Worm (Caenorhabditis elegans) whole organism, L3 larva: ENCODE data around the gene Y41D4A.1.

Experiments
- R02D3.7 ChIP-seq: fragments of 150-350 bp; optimal IDR thresholded peaks from 2 replicates; lab custom pipeline; 2014; ENCODE audit warnings: missing biosample characterization, missing genetic modification characterization
- ZK546.5 ChIP-seq: sonication (generic microtip); optimal IDR thresholded peaks from 2 replicates; lab custom pipeline; 2017; ENCODE audit warnings: missing biosample characterization, missing genetic modification characterization
- aly-2 ChIP-seq: fragments of 150-350 bp; optimal IDR thresholded peaks from 2 replicates; lab custom pipeline; 2014; ENCODE audit warnings: missing biosample characterization, missing genetic modification characterization
- ama-1 ChIP-seq: fragments of 150-350 bp; optimal IDR thresholded peaks from 2 replicates; lab custom pipeline; 2018
- ceh-16 ChIP-seq: sonication (generic microtip); optimal IDR thresholded peaks from 2 replicates; lab custom pipeline; 2017; ENCODE audit warnings: missing biosample characterization, missing genetic modification characterization
- ceh-28 ChIP-seq: fragments of 150-350 bp; optimal IDR thresholded peaks from 2 replicates; lab custom pipeline; 2014; ENCODE audit warnings: missing biosample characterization, missing genetic modification reagents, missing genetic modification characterization
- ceh-9 ChIP-seq: sonication (generic microtip); optimal IDR thresholded peaks from 2 replicates; lab custom pipeline; 2018; ENCODE audit warnings: missing biosample characterization, missing genetic modification characterization
- daf-12 ChIP-seq: fragments of 150-350 bp; optimal IDR thresholded peaks from 2 replicates; lab custom pipeline; 2014; ENCODE audit warnings: missing biosample characterization, missing genetic modification reagents, missing genetic modification characterization
- egl-27 ChIP-seq: sonication (generic microtip); optimal IDR thresholded peaks from 4 replicates; lab custom pipeline; 2017; ENCODE audit warnings: missing biosample characterization, missing genetic modification reagents, missing genetic modification characterization
- elt-3 ChIP-seq, 3 experiments: fragments of 150-350 bp in 1 of 3; sonication (generic microtip) in 2 of 3; optimal IDR thresholded peaks; 2 replicates in 2 of 3; 4 replicates in 1 of 3; lab custom pipeline; 2014 to 2017; ENCODE audit warnings: missing biosample characterization in 3 of 3, missing genetic modification characterization in 3 of 3
- eor-1 ChIP-seq, 2 experiments: fragments of 150-350 bp; optimal IDR thresholded peaks; 2 replicates each; lab custom pipeline; 2014 to 2018; ENCODE audit warnings: missing biosample characterization in 2 of 2, missing genetic modification characterization in 2 of 2
- fkh-2 ChIP-seq: fragments of 150-350 bp; optimal IDR thresholded peaks from 2 replicates; lab custom pipeline; 2014; ENCODE audit warnings: missing biosample characterization, missing genetic modification reagents, missing genetic modification characterization
- fos-1 ChIP-seq: fragments of 150-350 bp; optimal IDR thresholded peaks from 2 replicates; lab custom pipeline; 2014; ENCODE audit warnings: missing biosample characterization, missing genetic modification characterization
- jun-1 ChIP-seq: fragments of 150-350 bp; optimal IDR thresholded peaks from 2 replicates; lab custom pipeline; 2014; ENCODE audit warnings: missing biosample characterization, missing genetic modification reagents, missing genetic modification characterization
- lin-15B ChIP-seq: fragments of 150-350 bp; optimal IDR thresholded peaks from 2 replicates; lab custom pipeline; 2014; ENCODE audit warnings: missing biosample characterization, missing genetic modification characterization
- lin-39 ChIP-seq: fragments of 150-350 bp; optimal IDR thresholded peaks from 2 replicates; lab custom pipeline; 2018; ENCODE audit warnings: missing biosample characterization, missing genetic modification reagents, missing genetic modification characterization
- lsy-12 ChIP-seq: sonication (generic microtip); optimal IDR thresholded peaks from 2 replicates; lab custom pipeline; 2016; ENCODE audit warnings: mild to moderate bottlenecking, missing genetic modification characterization, missing compliant biosample characterization
- mml-1 ChIP-seq: fragments of 150-350 bp; sonication (generic microtip); optimal IDR thresholded peaks from 3 replicates; lab custom pipeline; 2014; ENCODE audit warnings: missing biosample characterization, missing genetic modification characterization
- nfya-1 ChIP-seq: sonication (generic microtip); optimal IDR thresholded peaks from 2 replicates; lab custom pipeline; 2017; ENCODE audit warnings: missing genetic modification characterization, mild to moderate bottlenecking, missing compliant biosample characterization, antibody characterized with exemption, moderate library complexity; ENCODE audit not compliant: insufficient read depth
- nhr-11 ChIP-seq: fragments of 150-350 bp; optimal IDR thresholded peaks from 2 replicates; lab custom pipeline; 2014; ENCODE audit warnings: missing biosample characterization, missing genetic modification characterization
- nhr-12 ChIP-seq: fragments of 150-350 bp; optimal IDR thresholded peaks from 2 replicates; lab custom pipeline; 2014; ENCODE audit warnings: missing biosample characterization, missing genetic modification characterization
- nhr-23 ChIP-seq: fragments of 150-350 bp; optimal IDR thresholded peaks from 2 replicates; lab custom pipeline; 2014; ENCODE audit warnings: missing biosample characterization, missing genetic modification reagents, missing genetic modification characterization
- nhr-28 ChIP-seq: fragments of 150-350 bp; optimal IDR thresholded peaks from 2 replicates; lab custom pipeline; 2014; ENCODE audit warnings: missing biosample characterization, missing genetic modification characterization
- nhr-43 ChIP-seq: sonication (generic microtip); optimal IDR thresholded peaks from 2 replicates; lab custom pipeline; 2016; ENCODE audit warnings: mild to moderate bottlenecking, missing genetic modification characterization, missing compliant biosample characterization; ENCODE audit not compliant: poor library complexity, severe bottlenecking
- nhr-77 ChIP-seq: fragments of 150-350 bp; optimal IDR thresholded peaks from 2 replicates; lab custom pipeline; 2014; ENCODE audit warnings: missing biosample characterization, missing genetic modification characterization
- pha-4 ChIP-seq: fragments of 150-350 bp; optimal IDR thresholded peaks from 2 replicates; lab custom pipeline; 2014; ENCODE audit warnings: missing biosample characterization, missing genetic modification reagents, missing genetic modification characterization
- sea-2 ChIP-seq: fragments of 150-350 bp; sonication (generic microtip); optimal IDR thresholded peaks from 4 replicates; lab custom pipeline; 2014; ENCODE audit warnings: missing biosample characterization, missing genetic modification reagents, missing genetic modification characterization
- skn-1 ChIP-seq: fragments of 150-350 bp; optimal IDR thresholded peaks from 2 replicates; lab custom pipeline; 2014; ENCODE audit warnings: missing biosample characterization, missing genetic modification characterization
- snpc-4 ChIP-seq: fragments of 150-350 bp; optimal IDR thresholded peaks from 2 replicates; lab custom pipeline; 2014; ENCODE audit warnings: missing biosample characterization, missing genetic modification characterization
- unc-39 ChIP-seq: sonication (generic microtip); optimal IDR thresholded peaks from 4 replicates; lab custom pipeline; 2017; ENCODE audit warnings: missing biosample characterization, missing genetic modification characterization
- zag-1 ChIP-seq: fragments of 150-350 bp; optimal IDR thresholded peaks from 2 replicates; lab custom pipeline; 2014; ENCODE audit warnings: missing biosample characterization, missing genetic modification characterization
- ztf-11 ChIP-seq: fragments of 150-350 bp; optimal IDR thresholded peaks from 2 replicates; lab custom pipeline; 2014; ENCODE audit warnings: missing biosample characterization, missing genetic modification characterization
- ztf-4 ChIP-seq: fragments of 150-350 bp; optimal IDR thresholded peaks from 2 replicates; lab custom pipeline; 2014; ENCODE audit warnings: missing biosample characterization, missing genetic modification characterization

Gene Y41D4A.1

DNA sequence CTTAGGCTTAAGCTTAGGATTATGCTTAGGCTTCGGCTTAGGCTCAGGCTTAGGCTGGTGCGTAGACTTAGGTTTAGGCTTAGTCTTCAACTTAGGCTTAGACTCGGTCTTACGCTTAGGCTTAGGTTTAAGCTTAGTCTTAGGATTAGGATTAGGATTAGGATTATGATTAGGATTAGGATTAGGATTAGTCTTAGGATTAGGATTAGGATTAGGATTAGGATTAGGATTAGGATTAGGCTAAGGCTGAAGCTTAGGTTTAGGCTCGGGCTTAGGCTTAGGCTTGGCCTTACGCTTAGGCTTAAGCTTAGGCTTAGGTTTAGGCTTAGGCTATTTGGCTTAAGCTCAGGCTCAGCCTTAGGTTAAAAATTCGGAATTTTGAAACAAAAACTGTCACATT, 13.2 kb downstream of the Y41D4A.1 start:
- no peak for TF ChIP-seq unc-39 (tag; lab: Kevin White, UChicago)
- TF ChIP-seq ceh-9 (tag; lab: Kevin White, UChicago): no peak
- TF ChIP-seq ztf-4: no peak
- no peak for TF ChIP-seq lin-15B (tag; lab: Kevin White, UChicago)
- TF ChIP-seq skn-1 (tag; lab: Kevin White, UChicago): no peak
- no peak for TF ChIP-seq nfya-1 (tag; lab: Kevin White, UChicago)
- no peak for TF ChIP-seq ceh-16 (tag; lab: Kevin White, UChicago)
- no peak for TF ChIP-seq mml-1 (tag; lab: Kevin White, UChicago)
- no peak for TF ChIP-seq ceh-28
- no peak for TF ChIP-seq ZK546.5 (tag; lab: Kevin White, UChicago)
- TF ChIP-seq elt-3 (tag; optimal IDR thresholded peaks at IDR 0.05; lab: Kevin White, UChicago): no peak
- no peak for TF ChIP-seq egl-27
- TF ChIP-seq nhr-11 (tag; lab: Kevin White, UChicago): no peak
- TF ChIP-seq pha-4 (tag; lab: Kevin White, UChicago): no peak
- TF ChIP-seq nhr-43 (tag; lab: Kevin White, UChicago): no peak
- TF ChIP-seq fos-1 (tag; lab: Kevin White, UChicago): no peak
- no peak for TF ChIP-seq nhr-12

DNA sequence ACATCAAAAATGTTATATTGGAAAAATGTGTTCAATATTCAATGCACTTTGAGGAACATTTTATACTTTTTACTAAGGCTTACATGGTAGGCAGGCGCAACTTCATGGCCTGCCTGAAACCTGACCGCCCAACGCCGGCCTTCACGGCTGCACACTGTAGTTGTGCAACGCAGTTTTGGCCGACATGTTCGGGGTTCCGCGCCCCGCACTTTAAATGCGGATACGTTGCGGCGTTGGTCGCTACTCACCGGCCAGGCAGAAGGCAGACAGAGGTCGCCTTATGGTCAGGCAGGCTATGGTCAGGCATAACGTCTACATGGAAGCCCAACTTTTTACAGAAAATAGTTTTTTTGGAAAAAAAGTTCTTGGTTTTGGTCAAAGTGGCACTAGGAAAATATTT, 18.7 kb downstream of the Y41D4A.1 start:
- TF ChIP-seq ztf-11 (tag; lab: Kevin White, UChicago): no peak
- no peak for TF ChIP-seq skn-1 (tag; lab: Kevin White, UChicago)
- TF ChIP-seq elt-3 (tag; optimal IDR thresholded peaks at IDR 0.05; lab: Kevin White, UChicago): no peak
- no peak for TF ChIP-seq lin-15B (tag; lab: Kevin White, UChicago)
- TF ChIP-seq nhr-43 (tag; lab: Kevin White, UChicago): no peak
- no peak for TF ChIP-seq jun-1 (tag; lab: Kevin White, UChicago)
- TF ChIP-seq snpc-4 (tag; lab: Kevin White, UChicago): no peak
- TF ChIP-seq nhr-11 (tag; lab: Kevin White, UChicago): no peak
- TF ChIP-seq lsy-12 (tag; lab: Kevin White, UChicago): no peak
- TF ChIP-seq pha-4 (tag; lab: Kevin White, UChicago): no peak
- TF ChIP-seq ZK546.5 (tag; lab: Kevin White, UChicago): no peak
- TF ChIP-seq eor-1 (tag; optimal IDR thresholded peaks at IDR 0.05; lab: Kevin White, UChicago): no peak
- TF ChIP-seq unc-39 (tag; lab: Kevin White, UChicago): no peak
- TF ChIP-seq nhr-77: no peak
- TF ChIP-seq zag-1 (tag; lab: Kevin White, UChicago): no peak
- TF ChIP-seq lin-39 (tag; lab: Kevin White, UChicago): no peak

DNA sequence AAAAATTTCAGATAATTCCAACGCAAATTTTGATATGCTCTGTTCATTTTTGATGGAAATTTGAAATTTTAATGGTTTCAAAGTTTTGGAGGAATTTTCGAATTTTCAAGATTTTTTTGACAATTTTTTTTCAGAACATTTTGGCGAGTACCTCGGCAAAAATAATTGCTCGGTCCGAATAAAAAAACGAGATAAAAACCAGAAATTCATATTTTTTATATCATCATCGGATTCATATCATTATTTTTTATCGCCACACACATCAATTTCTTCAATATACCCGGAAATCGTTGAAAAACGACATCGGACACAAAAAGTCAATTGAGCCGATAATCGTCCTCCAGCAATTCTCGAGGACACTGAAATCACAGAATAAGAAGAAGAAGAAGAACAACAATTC, 19.8 kb downstream of the Y41D4A.1 start:
- TF ChIP-seq ztf-4 (no peak), aly-2 (no peak), skn-1 (tag; lab: Kevin White, UChicago) (no peak), ZK546.5 (tag; lab: Kevin White, UChicago) (no peak), eor-1 (tag; optimal IDR thresholded peaks at IDR 0.05; lab: Kevin White, UChicago) (no peak), nhr-12 (no peak), sea-2 (no peak), fkh-2 (tag; lab: Kevin White, UChicago) (no peak), ztf-11 (tag; lab: Kevin White, UChicago) (no peak), pha-4 (tag; lab: Kevin White, UChicago) (no peak), elt-3 (tag; optimal IDR thresholded peaks at IDR 0.05; lab: Kevin White, UChicago) (no peak), R02D3.7 (tag; lab: Kevin White, UChicago) (no peak), nhr-23 (tag; lab: Kevin White, UChicago) (no peak)
- TF ChIP-seq, all 47 proteins: peak for 0

DNA sequence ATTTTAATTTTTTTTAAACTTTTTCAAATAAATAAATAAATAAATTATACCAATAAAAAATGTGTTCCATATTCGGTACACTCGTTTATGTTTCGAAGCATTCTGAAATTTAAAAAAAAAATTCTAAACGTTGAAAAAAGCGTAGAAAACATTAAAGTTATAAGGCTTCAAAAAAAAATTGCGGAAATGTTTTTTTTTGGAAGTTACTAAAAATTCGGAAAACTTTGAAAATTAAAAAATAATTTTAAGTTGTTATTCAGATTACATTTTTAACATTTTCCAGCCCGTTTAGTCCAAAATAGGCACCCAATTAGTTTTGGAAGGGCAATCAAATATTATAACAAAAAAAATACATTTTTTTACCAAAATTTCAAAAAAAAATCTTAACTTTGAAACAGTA, 31.9 kb downstream of the Y41D4A.1 start, which contains the start of gene Y38C1BA.1:
TSS of gene Y38C1BA.1 (minus strand) at position 101 of the 400 bp plus-strand sequence.
- TF ChIP-seq sea-2 (no peak), elt-3 (tag; optimal IDR thresholded peaks at IDR 0.05; lab: Kevin White, UChicago) (no peak), nhr-28 (no peak), lsy-12 (tag; lab: Kevin White, UChicago) (no peak), snpc-4 (tag; lab: Kevin White, UChicago) (no peak), daf-12 (tag; lab: Kevin White, UChicago) (no peak), nhr-77 (no peak), jun-1 (tag; lab: Kevin White, UChicago) (no peak), ama-1 (lab: Kevin White, UChicago) (no peak), ztf-11 (tag; lab: Kevin White, UChicago) (no peak), unc-39 (tag; lab: Kevin White, UChicago) (no peak)
